Worm (Caenorhabditis elegans) whole organism, early embryonic: ENCODE results near the gene F57G4.1.

Source experiments
- B0310.2 ChIP-seq: sonication (generic microtip); optimal IDR thresholded peaks from 2 replicates; lab custom pipeline; 2016; ENCODE audit warnings: mild to moderate bottlenecking, missing genetic modification characterization, missing compliant biosample characterization
- F13C5.2 ChIP-seq: sonication (generic microtip); optimal IDR thresholded peaks from 2 replicates; lab custom pipeline; 2017; ENCODE audit warnings: mild to moderate bottlenecking, missing genetic modification characterization, inconsistent platforms, missing compliant biosample characterization
- aly-1 ChIP-seq: sonication (generic microtip); optimal IDR thresholded peaks from 2 replicates; lab custom pipeline; 2016; ENCODE audit warnings: missing genetic modification characterization, missing compliant biosample characterization
- ama-1 ChIP-seq: fragments of 150-350 bp; optimal IDR thresholded peaks from 2 replicates; lab custom pipeline; 2014
- ceh-13 ChIP-seq: fragments of 200-800 bp; sonication (Bioruptor generic); optimal IDR thresholded peaks from 2 replicates; lab custom pipeline; 2018; ENCODE audit warnings: mild to moderate bottlenecking, missing genetic modification characterization, missing compliant biosample characterization
- ceh-36 ChIP-seq: sonication (generic microtip); optimal IDR thresholded peaks from 2 replicates; lab custom pipeline; 2016; ENCODE audit warnings: missing genetic modification characterization, inconsistent platforms, missing compliant biosample characterization
- ets-7 ChIP-seq: sonication (generic microtip); optimal IDR thresholded peaks from 2 replicates; lab custom pipeline; 2016; ENCODE audit warnings: missing genotype, missing genetic modification characterization, missing compliant biosample characterization
- flt-1 ChIP-seq: fragments of 200-800 bp; sonication (Bioruptor generic); IDR thresholded peaks from 2 replicates; pipeline ENCODE4 v1.3.6; 2022; ENCODE audit warnings: missing genetic modification characterization, missing compliant biosample characterization
- hmbx-1 ChIP-seq: sonication (generic microtip); optimal IDR thresholded peaks from 2 replicates; lab custom pipeline; 2016; ENCODE audit warnings: mild to moderate bottlenecking, missing genetic modification characterization, missing compliant biosample characterization
- hmg-4 ChIP-seq: fragments of 200-800 bp; sonication (Bioruptor generic); optimal IDR thresholded peaks from 2 replicates; lab custom pipeline; 2018; ENCODE audit warnings: mild to moderate bottlenecking, missing genetic modification characterization, missing compliant biosample characterization
- hnd-1 ChIP-seq: sonication (generic microtip); optimal IDR thresholded peaks from 2 replicates; lab custom pipeline; 2016; ENCODE audit warnings: missing genetic modification characterization, missing compliant biosample characterization
- pes-1 ChIP-seq: fragments of 200-800 bp; sonication (Bioruptor generic); IDR thresholded peaks from 2 replicates; pipeline ENCODE4 v1.3.6; 2022; ENCODE audit warnings: missing genetic modification reagents, missing genetic modification characterization, missing compliant biosample characterization
- scrt-1 ChIP-seq: fragments of 200-800 bp; sonication (Bioruptor generic); IDR thresholded peaks from 2 replicates; pipeline ENCODE4 v1.3.6; 2022; ENCODE audit warnings: missing genetic modification characterization, missing compliant biosample characterization
- sea-1 ChIP-seq: fragments of 200-800 bp; sonication (Bioruptor generic); conservative IDR thresholded peaks from 2 replicates; pipeline ENCODE4 v1.3.6; 2022; ENCODE audit warnings: missing genetic modification characterization, missing compliant biosample characterization
- tbx-11 ChIP-seq: fragments of 200-800 bp; sonication (Bioruptor generic); IDR thresholded peaks from 2 replicates; pipeline ENCODE4 v1.3.6; 2022; ENCODE audit warnings: missing genetic modification characterization, missing compliant biosample characterization
- tbx-37 ChIP-seq: fragments of 200-800 bp; sonication (Bioruptor generic); conservative IDR thresholded peaks from 2 replicates; pipeline ENCODE4 v1.3.6; 2022; ENCODE audit warnings: missing genetic modification reagents, missing genetic modification characterization, missing compliant biosample characterization
- tra-4 ChIP-seq: sonication (generic microtip); optimal IDR thresholded peaks from 2 replicates; lab custom pipeline; 2017; ENCODE audit warnings: missing genetic modification characterization, missing compliant biosample characterization

Gene F57G4.1

DNA sequence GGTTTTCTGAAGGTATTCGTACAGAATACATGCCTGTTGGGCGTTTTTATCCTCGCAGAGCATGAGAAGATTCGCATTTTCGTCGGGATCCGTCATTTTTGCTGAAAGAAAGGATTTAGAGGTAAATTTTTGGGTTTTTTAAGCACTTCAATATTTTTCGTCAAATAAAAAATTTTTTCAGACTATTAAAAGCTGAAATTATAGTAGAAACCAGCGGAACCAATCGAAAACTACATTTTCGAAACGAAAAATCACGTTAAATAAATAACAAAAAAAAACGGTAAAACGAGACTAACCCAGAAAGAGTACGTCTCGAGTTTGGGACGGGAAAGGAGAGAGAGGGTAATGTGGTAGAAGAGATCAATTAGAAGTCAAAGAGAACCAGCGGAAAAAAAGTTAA is 27.1 kb downstream of the F57G4.1 start, which contains the start of gene fbxa-192:
Gene fbxa-192 (minus strand): TSS at position 101 of the 400 bp plus-strand sequence.
- TF ChIP-seq F13C5.2 (tag; lab: Kevin White, UChicago) (no peak), hnd-1 (no peak), ets-7 (tag; lab: Kevin White, UChicago) (no peak), sea-1 (GFP tag; lab: Robert Waterston, UW) (no peak), ama-1 (no peak), hmbx-1 (tag; lab: Kevin White, UChicago) (no peak), tbx-37 (GFP tag; lab: Robert Waterston, UW) (no peak), flt-1 (GFP tag; lab: Robert Waterston, UW) (no peak), tra-4 (tag; lab: Kevin White, UChicago) (no peak), aly-1 (no peak), ceh-13 (GFP tag; lab: Kevin White, UChicago) (no peak), hmg-4 (GFP tag; lab: Kevin White, UChicago) (no peak), B0310.2 (tag; lab: Kevin White, UChicago) (no peak), scrt-1 (no peak), ceh-36 (tag; lab: Kevin White, UChicago) (no peak), tbx-11 (GFP tag; lab: Robert Waterston, UW) (no peak), pes-1 (GFP tag; lab: Robert Waterston, UW) (no peak)

DNA sequence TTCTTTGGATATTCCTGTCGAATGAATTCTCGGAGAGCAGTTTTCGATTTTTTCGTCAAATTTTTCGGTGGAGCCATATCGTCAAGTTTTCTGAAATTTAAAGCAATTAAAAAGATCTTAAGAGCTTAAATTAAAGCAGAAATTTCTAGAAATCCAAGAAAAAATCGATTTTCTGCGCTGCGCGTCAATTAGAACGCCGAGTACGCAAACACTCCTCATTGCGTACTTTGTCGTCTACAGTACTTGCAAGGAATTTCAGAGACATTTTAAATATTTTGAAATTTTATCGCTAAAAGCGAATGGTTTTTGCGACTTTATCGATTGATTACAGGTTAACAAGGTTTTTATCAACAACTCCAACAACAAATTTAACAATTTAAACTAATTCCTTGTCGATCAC is 31.9 kb downstream of the F57G4.1 start:
- TF ChIP-seq tbx-11 (GFP tag; lab: Robert Waterston, UW), result no peak
- no peak for TF ChIP-seq flt-1 (GFP tag; lab: Robert Waterston, UW)
- TF ChIP-seq hnd-1, result no peak
- TF ChIP-seq ceh-13 (GFP tag; lab: Kevin White, UChicago), result no peak
- no peak for TF ChIP-seq hmbx-1 (tag; lab: Kevin White, UChicago)
- TF ChIP-seq B0310.2 (tag; lab: Kevin White, UChicago), result no peak

DNA sequence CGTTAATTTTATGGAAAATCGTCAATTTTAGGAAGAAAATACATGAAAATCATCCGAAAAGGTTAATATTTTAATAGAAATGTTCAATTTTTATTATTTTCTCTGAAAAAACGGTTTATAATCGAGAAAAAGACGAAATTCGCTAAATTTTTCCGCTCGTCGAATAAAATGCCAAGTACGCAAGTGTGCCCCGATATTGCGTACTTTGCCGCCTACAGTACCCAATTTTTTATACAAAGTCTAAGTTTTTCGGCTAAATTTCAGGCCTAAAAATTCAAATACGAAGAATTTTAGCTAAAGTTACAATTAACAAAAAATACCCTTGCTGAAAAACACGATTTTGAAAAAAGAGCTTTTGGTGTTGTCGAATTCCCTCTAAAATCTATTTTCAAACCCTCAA is 35.5 kb downstream of the F57G4.1 start:
- TF ChIP-seq F13C5.2 (tag; lab: Kevin White, UChicago) (no peak), hmg-4 (GFP tag; lab: Kevin White, UChicago) (no peak), pes-1 (GFP tag; lab: Robert Waterston, UW) (no peak), scrt-1 (no peak), ama-1 (no peak), ets-7 (tag; lab: Kevin White, UChicago) (no peak), hnd-1 (no peak), sea-1 (GFP tag; lab: Robert Waterston, UW) (no peak), flt-1 (GFP tag; lab: Robert Waterston, UW) (no peak), B0310.2 (tag; lab: Kevin White, UChicago) (no peak), ceh-36 (tag; lab: Kevin White, UChicago) (no peak)

DNA sequence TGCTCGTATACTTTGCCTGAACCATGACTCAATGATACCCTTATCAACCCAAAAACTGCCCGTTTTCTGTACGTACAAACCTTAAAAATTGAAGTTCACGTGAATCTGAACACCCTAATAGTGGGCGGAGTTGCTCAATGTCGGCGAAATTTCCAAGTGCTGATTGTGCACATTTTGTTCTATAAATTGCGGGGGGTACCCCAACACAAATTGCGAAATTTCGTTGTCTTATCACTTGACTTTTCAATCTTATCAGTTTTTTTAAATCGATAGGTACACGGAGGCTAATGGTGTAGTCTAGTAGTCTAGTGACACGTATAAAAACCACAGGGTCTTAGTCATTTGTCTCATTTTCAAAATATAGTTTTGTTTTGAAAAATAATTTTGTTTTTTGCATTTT is 35.9 kb downstream of the F57G4.1 start, which contains the start of gene fbxa-108:
Gene fbxa-108 (minus strand): TSS at position 158 of the 400 bp plus-strand sequence.
- no peak for TF ChIP-seq B0310.2 (tag; lab: Kevin White, UChicago)
- no peak for TF ChIP-seq ama-1
- TF ChIP-seq tbx-11 (GFP tag; lab: Robert Waterston, UW), result no peak
- TF ChIP-seq flt-1 (GFP tag; lab: Robert Waterston, UW), result no peak
- TF ChIP-seq tbx-37 (GFP tag; lab: Robert Waterston, UW), result no peak
- no peak for TF ChIP-seq ceh-36 (tag; lab: Kevin White, UChicago)
- no peak for TF ChIP-seq tra-4 (tag; lab: Kevin White, UChicago)

DNA sequence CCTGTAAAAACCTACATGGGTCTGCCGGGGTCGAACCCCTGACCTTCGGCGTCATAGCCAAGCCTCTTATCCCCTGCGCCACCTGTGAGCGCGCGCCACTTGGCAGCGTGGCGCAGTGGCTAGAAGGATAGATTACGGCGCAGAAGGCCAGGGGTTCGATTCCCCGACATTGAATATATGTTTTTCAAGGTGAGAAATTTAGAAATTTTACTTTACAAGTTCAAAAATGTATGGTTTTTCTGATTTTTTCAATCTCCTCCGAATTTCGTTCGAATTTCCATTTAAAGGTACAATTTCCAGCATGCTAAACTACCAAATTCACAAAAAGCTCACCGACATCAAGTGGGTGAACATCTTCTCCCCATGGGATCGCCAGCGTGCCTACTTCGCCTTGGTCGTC is 36.7 kb downstream of the F57G4.1 start, which contains the start of gene dgat-2:
Gene dgat-2 (plus strand): TSS at position 301 of the 400 bp plus-strand sequence.
- TF ChIP-seq ets-7 (tag; lab: Kevin White, UChicago) (no peak), aly-1 (no peak), tbx-11 (GFP tag; lab: Robert Waterston, UW) (no peak), F13C5.2 (tag; lab: Kevin White, UChicago) (no peak), tra-4 (tag; lab: Kevin White, UChicago) (no peak), hnd-1 (no peak), scrt-1 (no peak), ceh-13 (GFP tag; lab: Kevin White, UChicago) (no peak), ceh-36 (tag; lab: Kevin White, UChicago) (no peak), ama-1 (no peak), flt-1 (GFP tag; lab: Robert Waterston, UW) (no peak), tbx-37 (GFP tag; lab: Robert Waterston, UW) (no peak), hmbx-1 (tag; lab: Kevin White, UChicago) (no peak), pes-1 (GFP tag; lab: Robert Waterston, UW) (no peak), B0310.2 (tag; lab: Kevin White, UChicago) (no peak), hmg-4 (GFP tag; lab: Kevin White, UChicago) (no peak), sea-1 (GFP tag; lab: Robert Waterston, UW) (no peak)

DNA sequence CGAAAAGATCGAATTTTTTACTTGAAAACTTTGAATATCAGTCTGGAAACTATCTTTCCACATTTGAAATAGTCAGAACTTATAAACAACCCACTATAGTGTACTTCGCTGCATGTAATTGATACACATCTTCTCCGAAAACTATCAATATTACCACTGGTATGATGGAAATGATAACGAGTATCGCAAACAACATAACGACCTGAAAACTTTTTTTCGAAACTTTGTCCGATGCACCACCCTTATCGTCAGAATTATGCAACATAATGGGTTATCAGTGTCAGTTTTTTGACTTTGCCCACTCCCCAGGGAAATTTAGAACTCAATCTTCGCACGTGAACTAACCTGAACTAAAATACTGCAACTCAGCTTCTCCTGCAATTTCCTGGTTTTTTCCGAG is 38.9 kb downstream of the F57G4.1 start:
- no peak for TF ChIP-seq scrt-1
- TF ChIP-seq ceh-36 (tag; lab: Kevin White, UChicago), result no peak
- TF ChIP-seq tra-4 (tag; lab: Kevin White, UChicago), result no peak
- TF ChIP-seq F13C5.2 (tag; lab: Kevin White, UChicago), result no peak
- no peak for TF ChIP-seq pes-1 (GFP tag; lab: Robert Waterston, UW)
- TF ChIP-seq flt-1 (GFP tag; lab: Robert Waterston, UW), result no peak
- TF ChIP-seq aly-1, result no peak
- TF ChIP-seq ama-1, result no peak
- TF ChIP-seq sea-1 (GFP tag; lab: Robert Waterston, UW), result no peak
- TF ChIP-seq hmg-4 (GFP tag; lab: Kevin White, UChicago), result no peak
- TF ChIP-seq B0310.2 (tag; lab: Kevin White, UChicago), result no peak
- TF ChIP-seq hmbx-1 (tag; lab: Kevin White, UChicago), result no peak
- no peak for TF ChIP-seq tbx-11 (GFP tag; lab: Robert Waterston, UW)
- TF ChIP-seq hnd-1, result no peak
- no peak for TF ChIP-seq ceh-13 (GFP tag; lab: Kevin White, UChicago)
- TF ChIP-seq ets-7 (tag; lab: Kevin White, UChicago), result no peak
- no peak for TF ChIP-seq tbx-37 (GFP tag; lab: Robert Waterston, UW)

DNA sequence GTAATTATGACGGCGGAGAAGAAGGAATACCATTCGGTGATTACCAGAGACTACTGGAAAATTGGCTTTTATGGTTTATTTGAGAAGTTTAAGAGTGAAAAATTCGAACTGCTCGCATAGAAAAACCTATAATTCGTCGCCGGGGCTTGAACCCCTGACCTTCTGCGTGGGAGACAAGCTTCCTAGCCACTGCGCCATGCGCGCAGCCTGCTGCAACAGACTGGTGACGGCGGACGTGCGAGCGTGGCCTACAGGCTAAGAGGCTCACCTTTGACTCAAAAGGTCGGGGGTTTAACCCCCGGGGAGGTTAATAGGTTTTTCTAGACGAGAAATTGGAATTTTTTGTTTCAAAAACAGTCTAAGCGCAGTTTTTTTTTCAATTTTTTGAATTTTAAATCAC is 41.0 kb downstream of the F57G4.1 start:
- TF ChIP-seq sea-1 (GFP tag; lab: Robert Waterston, UW) (0 out of 2 replicates have a peak, but pooled peaks have one; percentile 25), tbx-11 (GFP tag; lab: Robert Waterston, UW) (no peak), F13C5.2 (tag; lab: Kevin White, UChicago) (no peak), hmbx-1 (tag; lab: Kevin White, UChicago) (no peak)
